Fruit fly (Drosophila melanogaster) whole organism, prepupa: ENCODE data around the gene CG31176.

ENCODE experiments used
- CG10631 ChIP-seq: fragments of 200-800 bp; sonication (Bioruptor generic); optimal IDR thresholded peaks from 2 replicates; lab custom pipeline; 2016; ENCODE audit warnings: missing biosample characterization, missing genetic modification characterization
- CG10669 ChIP-seq: fragments of 200-800 bp; sonication (Bioruptor generic); optimal IDR thresholded peaks from 3 replicates; lab custom pipeline; 2018; ENCODE audit warnings: missing biosample characterization, mild to moderate bottlenecking, missing genetic modification characterization, moderate library complexity
- CG11294 ChIP-seq: fragments of 200-800 bp; sonication (Bioruptor generic); IDR thresholded peaks from 2 replicates; pipeline ENCODE4 v1.3.6; 2022; ENCODE audit warnings: missing biosample characterization, missing genetic modification characterization
- CG11902 ChIP-seq: fragments of 200-800 bp; sonication (Bioruptor generic); optimal IDR thresholded peaks from 3 replicates; lab custom pipeline; 2016; ENCODE audit warnings: missing biosample characterization, missing genetic modification characterization
- CG1621 ChIP-seq: fragments of 200-800 bp; sonication (Bioruptor generic); optimal IDR thresholded peaks from 3 replicates; lab custom pipeline; 2018; ENCODE audit warnings: missing biosample characterization, mild to moderate bottlenecking, missing genetic modification characterization
- CG16779 ChIP-seq: fragments of 200-800 bp; sonication (Bioruptor generic); optimal IDR thresholded peaks from 3 replicates; lab custom pipeline; 2017; ENCODE audit warnings: missing biosample characterization, mild to moderate bottlenecking, missing genetic modification characterization
- CG3032 ChIP-seq: fragments of 200-800 bp; optimal IDR thresholded peaks from 2 replicates; lab custom pipeline; 2019; ENCODE audit warnings: missing biosample characterization, mild to moderate bottlenecking, missing genetic modification characterization, moderate library complexity
- CG31627 ChIP-seq: fragments of 200-800 bp; sonication (Bioruptor generic); optimal IDR thresholded peaks from 3 replicates; lab custom pipeline; 2016; ENCODE audit warnings: missing biosample characterization, missing genetic modification characterization
- CG4318 ChIP-seq: fragments of 200-800 bp; sonication (Bioruptor generic); optimal IDR thresholded peaks from 3 replicates; lab custom pipeline; 2017; ENCODE audit warnings: missing biosample characterization, mild to moderate bottlenecking, missing genetic modification characterization
- CG6808 ChIP-seq: fragments of 200-800 bp; sonication (Bioruptor generic); optimal IDR thresholded peaks from 3 replicates; lab custom pipeline; 2017; ENCODE audit warnings: missing biosample characterization, missing genetic modification characterization, mild to moderate bottlenecking, moderate library complexity, missing genetic modification reagents
- CG8119 ChIP-seq: fragments of 200-800 bp; sonication (Bioruptor generic); IDR thresholded peaks from 3 replicates; pipeline ENCODE4 v1.3.6; 2022; ENCODE audit warnings: missing biosample characterization, missing genetic modification characterization
- Eip78C ChIP-seq: fragments of 200-800 bp; sonication (Bioruptor generic); peaks from one replicate; lab custom pipeline; 2016; ENCODE audit warnings: missing biosample characterization, missing genetic modification characterization
- Eip93F ChIP-seq: fragments of 200-800 bp; sonication (Bioruptor generic); optimal IDR thresholded peaks from 2 replicates; lab custom pipeline; 2016; ENCODE audit warnings: missing biosample characterization, mild to moderate bottlenecking, missing genetic modification characterization
- Ets21C ChIP-seq: fragments of 200-800 bp; sonication (Bioruptor generic); optimal IDR thresholded peaks from 3 replicates; lab custom pipeline; 2016; ENCODE audit warnings: missing biosample characterization, missing genetic modification characterization
- Ets96B ChIP-seq: fragments of 200-800 bp; optimal IDR thresholded peaks from 2 replicates; lab custom pipeline; 2019; ENCODE audit warnings: missing biosample characterization, mild to moderate bottlenecking, missing genetic modification characterization, moderate library complexity
- Hr38 ChIP-seq: sonication (Bioruptor generic); optimal IDR thresholded peaks from 2 replicates; lab custom pipeline; 2016; ENCODE audit warnings: missing biosample characterization, missing genetic modification characterization
- Hr4 ChIP-seq: fragments of 200-800 bp; sonication (Bioruptor generic); optimal IDR thresholded peaks from 3 replicates; lab custom pipeline; 2016; ENCODE audit warnings: missing biosample characterization, missing genetic modification characterization
- Met ChIP-seq: fragments of 200-800 bp; sonication (Bioruptor generic); optimal IDR thresholded peaks from 3 replicates; lab custom pipeline; 2016; ENCODE audit warnings: missing biosample characterization, missing genetic modification characterization
- OdsH ChIP-seq: fragments of 200-800 bp; sonication (Bioruptor generic); optimal IDR thresholded peaks from 3 replicates; lab custom pipeline; 2016; ENCODE audit warnings: missing biosample characterization, missing genetic modification characterization
- Smox ChIP-seq: fragments of 200-800 bp; sonication (Bioruptor generic); optimal IDR thresholded peaks from 3 replicates; lab custom pipeline; 2016; ENCODE audit warnings: missing biosample characterization, missing genetic modification characterization
- Sox14 ChIP-seq: fragments of 200-800 bp; sonication (Bioruptor generic); optimal IDR thresholded peaks from 3 replicates; lab custom pipeline; 2016; ENCODE audit warnings: missing biosample characterization, missing genetic modification characterization
- Sox15 ChIP-seq: fragments of 200-800 bp; sonication (Bioruptor generic); optimal IDR thresholded peaks from 3 replicates; lab custom pipeline; 2016; ENCODE audit warnings: missing biosample characterization, missing genetic modification characterization
- achi ChIP-seq: fragments of 200-800 bp; sonication (Bioruptor generic); optimal IDR thresholded peaks from 3 replicates; lab custom pipeline; 2016; ENCODE audit warnings: missing biosample characterization, missing genetic modification characterization
- dac ChIP-seq: fragments of 200-800 bp; sonication (Bioruptor generic); optimal IDR thresholded peaks from 2 replicates; lab custom pipeline; 2017; ENCODE audit warnings: missing biosample characterization, mild to moderate bottlenecking, missing genetic modification characterization
- dsx ChIP-seq: fragments of 200-800 bp; optimal IDR thresholded peaks from 3 replicates; lab custom pipeline; 2019; ENCODE audit warnings: missing biosample characterization, mild to moderate bottlenecking, missing genetic modification characterization, moderate library complexity; ENCODE audit not compliant: poor library complexity, severe bottlenecking
- eg ChIP-seq: fragments of 200-800 bp; sonication (Bioruptor generic); IDR thresholded peaks from 3 replicates; pipeline ENCODE4 v1.3.6; 2022; ENCODE audit warnings: missing biosample characterization, missing genetic modification characterization
- fd59A ChIP-seq: fragments of 200-800 bp; sonication (Bioruptor generic); optimal IDR thresholded peaks from 2 replicates; lab custom pipeline; 2017; ENCODE audit warnings: missing biosample characterization, mild to moderate bottlenecking, missing genetic modification characterization, missing genetic modification reagents
- fd85E ChIP-seq: fragments of 200-800 bp; sonication (Bioruptor generic); optimal IDR thresholded peaks from 3 replicates; lab custom pipeline; 2016; ENCODE audit warnings: missing biosample characterization, missing genetic modification characterization
- fkh ChIP-seq: fragments of 200-800 bp; sonication (Bioruptor generic); optimal IDR thresholded peaks from 3 replicates; lab custom pipeline; 2017; ENCODE audit warnings: missing biosample characterization, mild to moderate bottlenecking, missing genetic modification characterization, moderate library complexity
- lz ChIP-seq: fragments of 200-800 bp; sonication (Bioruptor generic); optimal IDR thresholded peaks from 3 replicates; lab custom pipeline; 2016; ENCODE audit warnings: missing biosample characterization, missing genetic modification characterization
- net ChIP-seq: fragments of 200-800 bp; sonication (Bioruptor generic); optimal IDR thresholded peaks from 3 replicates; lab custom pipeline; 2016; ENCODE audit warnings: missing biosample characterization, missing genetic modification characterization
- pdm3 ChIP-seq: fragments of 200-800 bp; sonication (Bioruptor generic); optimal IDR thresholded peaks from 3 replicates; lab custom pipeline; 2016; ENCODE audit warnings: missing biosample characterization, missing genetic modification characterization
- salr ChIP-seq, 2 experiments: fragments of 200-800 bp; sonication (Bioruptor generic); optimal IDR thresholded peaks; 3 replicates each; lab custom pipeline; 2016 to 2018; ENCODE audit warnings: missing biosample characterization in 2 of 2, missing genetic modification characterization in 2 of 2, mild to moderate bottlenecking in 1 of 2
- spab ChIP-seq: fragments of 200-800 bp; sonication (Bioruptor generic); optimal IDR thresholded peaks from 2 replicates; lab custom pipeline; 2017; ENCODE audit warnings: missing biosample characterization, mild to moderate bottlenecking, missing genetic modification characterization, missing genetic modification reagents
- svp ChIP-seq: fragments of 200-800 bp; sonication (Bioruptor generic); peaks from one replicate; lab custom pipeline; 2016; ENCODE audit warnings: missing biosample characterization, missing genetic modification characterization
- topi ChIP-seq: fragments of 200-800 bp; sonication (Bioruptor generic); optimal IDR thresholded peaks from 3 replicates; lab custom pipeline; 2016; ENCODE audit warnings: missing biosample characterization, missing genetic modification characterization
- vri ChIP-seq: fragments of 200-800 bp; sonication (Bioruptor generic); optimal IDR thresholded peaks from 3 replicates; lab custom pipeline; 2016; ENCODE audit warnings: missing biosample characterization, mild to moderate bottlenecking, missing genetic modification characterization

The CG31176 gene

dm6 chr3R:21632930-21633780 is 86.3 kb downstream of the CG31176 start (continued):
- TF ChIP-seq fd59A (GFP tag; lab: Kevin White, UChicago) (no peak), eg (GFP tag; lab: Robert Waterston, UW) (no peak), Sox14 (GFP tag; lab: Kevin White, UChicago) (peak; percentile 27), salr (GFP tag; optimal IDR thresholded peaks at IDR 0.05; lab: Kevin White, UChicago) (peak in 1 of 2 experiments; percentile 65), fd85E (peak; percentile 85), CG11294 (GFP tag; lab: Robert Waterston, UW) (no peak), dac (GFP tag; lab: Kevin White, UChicago) (no peak), Smox (GFP tag; lab: Kevin White, UChicago) (peak; percentile 54), spab (GFP tag; lab: Kevin White, UChicago) (no peak), CG1621 (no peak), topi (GFP tag; lab: Kevin White, UChicago) (peak; percentile 48), CG6808 (GFP tag; lab: Kevin White, UChicago) (peak; percentile 26), Ets21C (GFP tag; lab: Kevin White, UChicago) (no peak), svp (GFP tag; lab: Kevin White, UChicago) (peak; percentile 82), CG10669 (GFP tag; lab: Kevin White, UChicago) (peak; percentile 8), achi (GFP tag; lab: Kevin White, UChicago) (peak; percentile 61), vri (GFP tag; lab: Kevin White, UChicago) (peak; percentile 65), Sox15 (GFP tag; lab: Kevin White, UChicago) (no peak), CG3032 (tag; lab: Kevin White, UChicago) (peak; percentile 59), CG11902 (GFP tag; lab: Kevin White, UChicago) (no peak), CG16779 (peak; percentile 54), CG10631 (GFP tag; lab: Kevin White, UChicago) (peak; percentile 52), Ets96B (tag; lab: Kevin White, UChicago) (peak; percentile 51), CG31627 (GFP tag; lab: Kevin White, UChicago) (peak; percentile 18), CG8119 (GFP tag; lab: Robert Waterston, UW) (no peak), fkh (GFP tag; lab: Kevin White, UChicago) (peak; percentile 15), Eip93F (peak; percentile 87), net (GFP tag; lab: Kevin White, UChicago) (peak; percentile 4), OdsH (peak; percentile 65), lz (GFP tag; lab: Kevin White, UChicago) (peak; percentile 44), pdm3 (GFP tag; lab: Kevin White, UChicago) (peak; percentile 65), dsx (GFP tag; lab: Kevin White, UChicago) (no peak), CG4318 (GFP tag; lab: Kevin White, UChicago) (peak; percentile 56), Met (GFP tag; lab: Kevin White, UChicago) (peak; percentile 64), Hr4 (GFP tag; lab: Kevin White, UChicago) (peak; percentile 71)

DNA sequence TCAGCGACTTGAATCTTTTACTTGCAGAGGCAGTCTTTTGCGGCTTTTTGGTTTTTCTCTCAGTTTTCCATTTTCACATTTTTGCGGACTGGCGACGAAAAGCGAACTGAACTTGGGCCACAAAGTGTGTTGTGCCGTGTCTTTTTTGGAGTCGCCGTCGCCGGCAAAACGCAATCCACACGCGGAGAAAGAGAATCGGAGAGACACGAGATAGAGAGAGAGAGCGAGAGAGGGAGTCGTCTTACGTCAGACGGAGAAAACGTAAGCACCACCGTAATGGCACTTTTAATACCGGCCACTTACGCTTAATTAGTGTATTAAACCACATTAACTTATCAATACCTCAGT is 86.9 kb downstream of the CG31176 start:
- no peak for TF ChIP-seq pdm3 (GFP tag; lab: Kevin White, UChicago)
- no peak for TF ChIP-seq Ets21C (GFP tag; lab: Kevin White, UChicago)
- TF ChIP-seq Eip78C (GFP tag; lab: Kevin White, UChicago): peak; percentile 27
- no peak for TF ChIP-seq salr (GFP tag; optimal IDR thresholded peaks at IDR 0.05; lab: Kevin White, UChicago)
- no peak for TF ChIP-seq achi (GFP tag; lab: Kevin White, UChicago)
- TF ChIP-seq Hr38 (GFP tag; lab: Kevin White, UChicago): no peak
- TF ChIP-seq CG11902 (GFP tag; lab: Kevin White, UChicago): no peak
